Worm (Caenorhabditis elegans) whole organism, L1 larva: ENCODE results near the gene nlp-64.
A peak's percentile ranks its signal among the peaks of the same experiment; 100 is the strongest.
"Not testable (repeated sequence)": the region's sequence is repeated elsewhere in the genome, so short reads cannot be mapped to it uniquely, and the experiment has no call there.

Experiments
- C16A3.4 ChIP-seq: fragments of 150-350 bp; optimal IDR thresholded peaks from 2 replicates; lab custom pipeline; 2014; ENCODE audit warnings: missing biosample characterization, missing genetic modification characterization
- F16B12.6 ChIP-seq: fragments of 150-350 bp; optimal IDR thresholded peaks from 2 replicates; lab custom pipeline; 2014; ENCODE audit warnings: missing biosample characterization, missing genetic modification characterization
- Y116A8C.19 ChIP-seq: sonication (generic microtip); optimal IDR thresholded peaks from 2 replicates; lab custom pipeline; 2016; ENCODE audit warnings: missing compliant biosample characterization, missing genetic modification characterization, borderline replicate concordance
- ceh-63 ChIP-seq: fragments of 200-800 bp; sonication (Bioruptor generic); optimal IDR thresholded peaks from 2 replicates; lab custom pipeline; 2018; ENCODE audit warnings: mild to moderate bottlenecking, missing genetic modification characterization, missing compliant biosample characterization
- ceh-8 ChIP-seq: fragments of 200-800 bp; sonication (Bioruptor generic); optimal IDR thresholded peaks from 2 replicates; lab custom pipeline; 2018; ENCODE audit warnings: mild to moderate bottlenecking, missing genetic modification characterization, moderate library complexity, missing compliant biosample characterization
- ces-1 ChIP-seq: fragments of 150-350 bp; optimal IDR thresholded peaks from 2 replicates; lab custom pipeline; 2014; ENCODE audit warnings: missing biosample characterization, missing genetic modification reagents, missing genetic modification characterization
- dpl-1 ChIP-seq, 3 experiments: fragments of 150-350 bp in 2 of 3; sonication (generic microtip) in 1 of 3; optimal IDR thresholded peaks; 2 replicates each; lab custom pipeline; 2014 to 2017; ENCODE audit warnings: missing biosample characterization in 3 of 3, missing genetic modification characterization in 3 of 3, missing genetic modification reagents in 3 of 3
- efl-3 ChIP-seq: fragments of 200-800 bp; sonication (Bioruptor generic); optimal IDR thresholded peaks from 2 replicates; lab custom pipeline; 2018; ENCODE audit warnings: mild to moderate bottlenecking, missing genetic modification characterization, missing compliant biosample characterization
- egl-27 ChIP-seq, 2 experiments: fragments of 150-350 bp in 1 of 2; sonication (generic microtip); optimal IDR thresholded peaks; 3 replicates each; lab custom pipeline; 2017 to 2018; ENCODE audit warnings: missing biosample characterization in 2 of 2, missing genetic modification characterization in 2 of 2, missing genetic modification reagents in 2 of 2
- elt-2 ChIP-seq: sonication (generic microtip); optimal IDR thresholded peaks from 2 replicates; lab custom pipeline; 2016; ENCODE audit warnings: missing genetic modification characterization, mild to moderate bottlenecking, inconsistent platforms, missing compliant biosample characterization, missing genetic modification reagents
- elt-3 ChIP-seq, 6 experiments: fragments of 150-350 bp in 1 of 6; sonication (generic microtip); optimal IDR thresholded peaks; 2 replicates each; lab custom pipeline; 2017 to 2018; ENCODE audit warnings: missing biosample characterization in 6 of 6, missing genetic modification characterization in 6 of 6, inconsistent platforms in 1 of 6
- fkh-10 ChIP-seq: sonication (generic microtip); optimal IDR thresholded peaks from 2 replicates; lab custom pipeline; 2017; ENCODE audit warnings: missing biosample characterization, missing genetic modification reagents, missing genetic modification characterization
- lin-14 ChIP-seq: fragments of 200-800 bp; sonication (Bioruptor generic); optimal IDR thresholded peaks from 2 replicates; lab custom pipeline; 2018; ENCODE audit warnings: mild to moderate bottlenecking, missing genetic modification characterization, moderate library complexity, missing compliant biosample characterization
- lin-15B ChIP-seq: fragments of 150-350 bp; sonication (generic microtip); optimal IDR thresholded peaks from 3 replicates; lab custom pipeline; 2014; ENCODE audit warnings: missing biosample characterization, missing genetic modification characterization
- lin-35 ChIP-seq, 2 experiments: fragments of 150-350 bp; optimal IDR thresholded peaks; 2 replicates each; lab custom pipeline; 2014; ENCODE audit warnings: missing biosample characterization in 2 of 2, missing genetic modification characterization in 2 of 2, missing genetic modification reagents in 2 of 2
- lin-39 ChIP-seq: fragments of 150-350 bp; optimal IDR thresholded peaks from 2 replicates; lab custom pipeline; 2014; ENCODE audit warnings: missing biosample characterization, missing genetic modification reagents, missing genetic modification characterization
- lir-3 ChIP-seq: sonication (generic microtip); optimal IDR thresholded peaks from 2 replicates; lab custom pipeline; 2016; ENCODE audit warnings: mild to moderate bottlenecking, missing genetic modification characterization, moderate library complexity, missing compliant biosample characterization; ENCODE audit not compliant: poor library complexity
- mab-9 ChIP-seq: fragments of 200-800 bp; sonication (Bioruptor generic); IDR thresholded peaks from 2 replicates; pipeline ENCODE4 v1.3.6; 2022; ENCODE audit warnings: missing genetic modification reagents, missing genetic modification characterization, missing compliant biosample characterization
- nhr-20 ChIP-seq: sonication (generic microtip); optimal IDR thresholded peaks from 2 replicates; lab custom pipeline; 2016; ENCODE audit warnings: mild to moderate bottlenecking, missing genetic modification characterization, missing compliant biosample characterization
- nhr-237 ChIP-seq: fragments of 150-350 bp; optimal IDR thresholded peaks from 2 replicates; lab custom pipeline; 2014; ENCODE audit warnings: missing biosample characterization, missing genetic modification characterization
- nhr-77 ChIP-seq: fragments of 150-350 bp; optimal IDR thresholded peaks from 2 replicates; lab custom pipeline; 2014; ENCODE audit warnings: missing biosample characterization, missing genetic modification characterization
- pag-3 ChIP-seq: sonication (generic microtip); optimal IDR thresholded peaks from 2 replicates; lab custom pipeline; 2017; ENCODE audit warnings: missing genetic modification characterization, mild to moderate bottlenecking, missing compliant biosample characterization, antibody characterized with exemption, borderline replicate concordance; ENCODE audit not compliant: insufficient read depth
- sptf-1 ChIP-seq: fragments of 150-350 bp; optimal IDR thresholded peaks from 2 replicates; lab custom pipeline; 2014; ENCODE audit warnings: missing biosample characterization, missing genetic modification characterization
- sup-37 ChIP-seq: fragments of 200-800 bp; sonication (Bioruptor generic); optimal IDR thresholded peaks from 2 replicates; lab custom pipeline; 2018; ENCODE audit warnings: mild to moderate bottlenecking, missing genetic modification characterization, missing compliant biosample characterization
- swsn-7 ChIP-seq: sonication (generic microtip); optimal IDR thresholded peaks from 2 replicates; lab custom pipeline; 2016; ENCODE audit warnings: missing genetic modification characterization, missing compliant biosample characterization
- unc-30 ChIP-seq: sonication (generic microtip); optimal IDR thresholded peaks from 2 replicates; lab custom pipeline; 2017; ENCODE audit warnings: missing biosample characterization, missing genetic modification characterization
- unc-98 ChIP-seq: fragments of 200-800 bp; sonication (Bioruptor generic); IDR thresholded peaks from 2 replicates; pipeline ENCODE4 v1.3.6; 2022; ENCODE audit warnings: missing genetic modification characterization, missing compliant biosample characterization
- ztf-11 ChIP-seq, 2 experiments: sonication (generic microtip); optimal IDR thresholded peaks; 2 replicates each; lab custom pipeline; 2016 to 2017; ENCODE audit warnings: missing genetic modification characterization in 2 of 2, missing biosample characterization in 1 of 2, missing compliant biosample characterization in 1 of 2

The nlp-64 gene

DNA sequence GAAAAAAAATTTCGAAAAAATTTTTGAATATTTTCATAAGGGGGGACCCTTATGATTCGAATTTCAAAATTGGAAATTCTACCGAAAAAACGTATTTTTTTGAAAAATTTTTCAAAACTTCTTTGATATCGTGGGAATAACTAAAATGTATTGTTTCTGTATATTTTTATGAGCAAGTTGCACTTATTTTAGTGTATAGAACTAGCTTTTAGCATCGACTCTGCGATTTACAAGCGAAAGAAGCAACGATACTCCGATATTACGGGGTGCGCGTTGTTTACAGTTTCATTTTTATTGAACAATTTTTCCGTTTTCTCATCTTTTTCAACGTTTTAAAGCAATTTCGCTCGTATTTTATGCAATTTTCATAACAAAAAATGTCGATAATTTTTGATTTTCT, 11.1 kb upstream of the nlp-64 start, which contains the start of gene M02E1.3:
TSS of gene M02E1.3 (plus strand) at position 301 of the 400 bp plus-strand sequence.
- not testable (repeated sequence) for TF ChIP-seq unc-98 (GFP tag; lab: Robert Waterston, UW); F16B12.6 (tag; lab: Kevin White, UChicago); Y116A8C.19 (tag; lab: Kevin White, UChicago)
- TF ChIP-seq, all 84 proteins: peak for 0; not testable (repeated sequence) for 84

DNA sequence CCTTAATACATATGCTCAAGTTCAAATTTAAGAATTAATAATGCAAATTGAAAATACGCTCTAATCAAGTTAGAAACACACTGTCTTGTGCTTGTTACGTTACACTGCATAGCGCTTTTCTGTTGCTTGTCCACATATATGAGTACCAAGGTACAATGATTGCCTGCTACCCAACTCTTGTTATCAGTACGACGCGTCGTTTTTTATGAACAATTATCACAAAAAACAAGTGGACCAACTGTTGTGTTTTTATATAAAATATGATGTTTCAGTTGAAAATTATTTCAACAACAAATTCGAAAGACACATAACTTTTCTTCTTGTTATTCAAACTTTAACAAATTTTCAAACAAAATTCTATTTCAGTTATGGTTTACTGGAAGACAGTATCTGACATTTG, 1.8 kb upstream of the nlp-64 start, which contains the start of gene M02E1.4:
TSS of gene M02E1.4 (plus strand) at position 367 of the 400 bp plus-strand sequence.
- TF ChIP-seq ces-1 (GFP tag; lab: Kevin White, UChicago) (no peak), ztf-11 (tag; optimal IDR thresholded peaks at IDR 0.05; lab: Kevin White, UChicago) (no peak), lin-35 (GFP tag; optimal IDR thresholded peaks at IDR 0.05; lab: Kevin White, UChicago) (peak in 1 of 2 experiments; percentile 23), elt-2 (tag; lab: Kevin White, UChicago) (peak; percentile 43)

DNA sequence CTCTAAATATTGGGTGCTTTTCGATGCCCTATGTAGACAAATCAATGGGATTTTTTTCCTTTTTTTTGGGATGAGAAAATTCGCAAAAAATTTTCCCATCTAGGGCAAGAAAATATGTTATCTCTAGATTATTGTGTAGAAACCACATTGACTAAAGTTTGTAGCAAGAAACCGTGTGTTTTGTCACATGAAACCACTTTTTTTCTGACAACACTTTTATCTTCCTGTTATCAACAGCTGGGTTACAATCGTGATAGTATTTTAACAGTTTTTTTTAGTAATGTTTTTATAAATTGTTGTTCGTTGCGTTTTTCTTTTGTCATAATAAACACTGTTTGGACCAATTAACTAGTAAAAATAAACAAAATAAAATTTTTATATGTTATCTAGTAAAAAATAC, 1.1 kb upstream of the nlp-64 start:
- TF ChIP-seq elt-2 (tag; lab: Kevin White, UChicago) (peak; percentile 39), elt-3 (tag; optimal IDR thresholded peaks at IDR 0.05; lab: Kevin White, UChicago) (peak in 1 of 6 experiments; percentile 51), nhr-20 (tag; lab: Kevin White, UChicago) (no peak), efl-3 (no peak), lin-35 (GFP tag; optimal IDR thresholded peaks at IDR 0.05; lab: Kevin White, UChicago) (peak in 1 of 2 experiments; percentile 40)

DNA sequence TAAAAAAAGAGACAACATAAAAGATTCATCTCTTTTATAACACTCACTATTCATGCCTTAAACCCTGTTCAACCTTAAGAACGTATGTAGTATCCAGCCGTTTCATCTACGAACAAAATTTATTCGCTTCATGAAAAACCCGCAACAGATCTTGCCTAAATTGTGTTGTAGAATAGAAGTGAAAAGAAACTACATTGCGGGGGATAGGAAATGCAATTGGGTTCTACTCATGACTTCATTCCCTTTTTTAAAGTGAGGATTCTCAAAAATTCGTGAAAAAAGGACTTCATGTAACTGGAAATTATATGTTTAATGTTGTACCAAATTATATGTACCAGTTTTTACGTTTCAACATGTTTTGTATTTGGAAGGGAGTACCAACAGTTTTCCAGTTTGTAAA, 2.0 kb downstream of the nlp-64 start:
- no peak for TF ChIP-seq nhr-237 (tag; lab: Kevin White, UChicago)
- peak; percentile 67 for TF ChIP-seq fkh-10 (GFP tag; lab: Kevin White, UChicago)

DNA sequence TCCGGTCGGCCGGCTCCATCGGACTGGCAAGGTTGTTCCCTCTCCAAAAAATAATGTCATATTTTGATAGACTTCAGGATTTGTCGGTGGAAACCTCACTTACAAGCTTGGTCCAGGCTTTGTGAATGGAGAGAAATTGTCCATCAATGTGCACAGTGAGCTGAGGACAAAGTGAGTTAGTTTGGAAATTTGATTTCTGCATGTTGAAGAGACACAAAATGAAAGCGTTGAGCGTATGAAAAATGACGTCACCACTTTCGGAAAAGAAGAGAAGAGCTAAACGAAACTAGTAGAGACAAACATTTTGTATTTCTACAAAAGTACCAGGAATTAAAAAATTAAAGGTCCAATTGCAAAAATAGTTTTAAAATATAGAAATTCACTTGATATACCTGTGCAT, 6.1 kb downstream of the nlp-64 start:
- TF ChIP-seq unc-30 (no peak), lin-15B (tag; lab: Kevin White, UChicago) (no peak), lin-35 (GFP tag; optimal IDR thresholded peaks at IDR 0.05; lab: Kevin White, UChicago) (no peak), egl-27 (tag; optimal IDR thresholded peaks at IDR 0.05; lab: Kevin White, UChicago) (no peak), C16A3.4 (tag; lab: Kevin White, UChicago) (no peak), fkh-10 (GFP tag; lab: Kevin White, UChicago) (peak; percentile 82), mab-9 (GFP tag; lab: Robert Waterston, UW) (no peak), swsn-7 (tag; lab: Kevin White, UChicago) (no peak), elt-3 (tag; optimal IDR thresholded peaks at IDR 0.05; lab: Kevin White, UChicago) (no peak), lin-14 (peak; percentile 48), sptf-1 (tag; lab: Kevin White, UChicago) (no peak), lir-3 (tag; lab: Kevin White, UChicago) (no peak), ceh-63 (GFP tag; lab: Kevin White, UChicago) (no peak), ces-1 (GFP tag; lab: Kevin White, UChicago) (peak; percentile 65), pag-3 (tag; lab: Kevin White, UChicago) (no peak), lin-39 (tag; lab: Kevin White, UChicago) (no peak), ceh-8 (GFP tag; lab: Kevin White, UChicago) (no peak), sup-37 (GFP tag; lab: Kevin White, UChicago) (no peak)

DNA sequence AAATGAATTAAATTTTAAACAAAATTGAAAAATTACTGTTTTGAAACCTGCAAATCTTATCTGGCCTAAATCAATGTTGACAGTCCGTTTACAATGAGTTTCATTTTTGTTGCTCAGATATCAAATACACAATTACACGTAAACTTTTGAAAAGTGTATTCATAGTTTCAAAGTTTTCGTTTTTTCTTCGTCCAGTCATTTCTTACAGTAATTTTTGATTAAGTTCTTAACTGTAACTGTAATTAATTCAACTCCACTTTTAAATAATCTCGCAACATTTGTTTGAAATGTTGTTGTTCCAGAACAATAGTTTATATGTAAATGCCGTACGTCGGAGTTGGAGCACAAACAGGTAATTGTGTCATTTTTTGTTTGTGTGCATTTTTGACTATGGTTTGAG, 9.6 kb downstream of the nlp-64 start, which contains the start of gene gcp-2.1:
TSS of gene gcp-2.1 (plus strand) at position 301 of the 400 bp plus-strand sequence.
- TF ChIP-seq dpl-1 (GFP tag; optimal IDR thresholded peaks at IDR 0.05; lab: Kevin White, UChicago) = no peak
- TF ChIP-seq efl-3 = no peak
- TF ChIP-seq nhr-77 (tag; lab: Kevin White, UChicago) = no peak
